Worm (Caenorhabditis elegans): Measurements from ENCODE around the gene utx-1.
"Not testable (repeated sequence)": the region's sequence is repeated elsewhere in the genome, so short reads cannot be mapped to it uniquely, and the experiment has no call there.

DNA sequence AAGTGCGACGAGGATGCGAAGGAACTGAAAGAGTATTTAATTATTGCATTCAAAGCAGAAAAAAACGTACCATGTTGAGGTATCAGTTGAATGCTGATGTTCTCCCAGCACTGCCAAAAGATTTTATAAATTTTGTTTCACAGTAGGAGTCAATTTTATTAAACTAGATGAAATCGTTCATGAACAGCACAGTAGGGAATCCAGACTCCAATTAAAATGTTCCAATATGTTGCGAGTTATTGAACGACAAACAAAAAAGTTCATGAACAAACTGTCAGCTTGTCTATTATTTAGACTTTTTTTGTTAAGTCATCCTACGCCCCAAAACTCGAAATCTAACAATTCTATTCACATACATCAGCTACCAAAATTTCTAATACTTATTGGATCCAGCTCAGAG, 21.9 kb upstream of the utx-1 start, which contains the start of gene nspc-1:
- TF ChIP-seq nhr-76 (tag; optimal IDR thresholded peaks at IDR 0.05); zip-8 (tag; optimal IDR thresholded peaks at IDR 0.05); nhr-28 (tag; optimal IDR thresholded peaks at IDR 0.05); nhr-12 (tag; optimal IDR thresholded peaks at IDR 0.05); elt-1 (tag; optimal IDR thresholded peaks at IDR 0.05; ENCODE audit: borderline replicate concordance, insufficient read depth); unc-62 (GFP tag; optimal IDR thresholded peaks at IDR 0.05); pha-4 (tag; optimal IDR thresholded peaks at IDR 0.05); unc-39 (tag; optimal IDR thresholded peaks at IDR 0.05): not testable (repeated sequence)

Measured in whole organism, mixed stage, embryonic.